Worm (Caenorhabditis elegans) whole organism, mixed stage, embryonic: ENCODE results near the gene W07B8.4.

ENCODE experiments used
- M03D4.4 ChIP-seq: sonication (generic microtip); optimal IDR thresholded peaks from 2 replicates; lab custom pipeline; 2017; ENCODE audit warnings: mild to moderate bottlenecking, missing genetic modification characterization, missing compliant biosample characterization
- bed-3 ChIP-seq: fragments of 200-800 bp; sonication (Bioruptor generic); optimal IDR thresholded peaks from 3 replicates; lab custom pipeline; 2018; ENCODE audit warnings: mild to moderate bottlenecking, missing genetic modification characterization, moderate library complexity, missing compliant biosample characterization
- blmp-1 ChIP-seq: fragments of 150-350 bp; optimal IDR thresholded peaks from 2 replicates; lab custom pipeline; 2014; ENCODE audit warnings: missing biosample characterization, missing genetic modification characterization
- ceh-39 ChIP-seq: fragments of 150-350 bp; optimal IDR thresholded peaks from 2 replicates; lab custom pipeline; 2014; ENCODE audit warnings: missing biosample characterization, missing genetic modification characterization
- ceh-43 ChIP-seq: fragments of 200-800 bp; sonication (Bioruptor generic); optimal IDR thresholded peaks from 2 replicates; lab custom pipeline; 2018; ENCODE audit warnings: mild to moderate bottlenecking, missing genetic modification characterization, moderate library complexity, missing compliant biosample characterization
- ceh-83 ChIP-seq: fragments of 200-800 bp; sonication (Bioruptor generic); optimal IDR thresholded peaks from 2 replicates; lab custom pipeline; 2018; ENCODE audit warnings: mild to moderate bottlenecking, missing genetic modification characterization, missing compliant biosample characterization
- ces-1 ChIP-seq: fragments of 150-350 bp; optimal IDR thresholded peaks from 2 replicates; lab custom pipeline; 2014; ENCODE audit warnings: missing biosample characterization, missing genetic modification reagents, missing genetic modification characterization
- cnd-1 ChIP-seq: fragments of 200-800 bp; sonication (Bioruptor generic); optimal IDR thresholded peaks from 2 replicates; lab custom pipeline; 2018; ENCODE audit warnings: mild to moderate bottlenecking, missing genetic modification characterization, missing compliant biosample characterization
- drap-1 ChIP-seq: fragments of 200-800 bp; sonication (Bioruptor generic); optimal IDR thresholded peaks from 3 replicates; lab custom pipeline; 2018; ENCODE audit warnings: mild to moderate bottlenecking, missing genetic modification characterization, missing compliant biosample characterization
- elt-1 ChIP-seq: sonication (generic microtip); optimal IDR thresholded peaks from 2 replicates; lab custom pipeline; 2017; ENCODE audit warnings: missing genetic modification characterization, mild to moderate bottlenecking, missing compliant biosample characterization, antibody characterized with exemption, moderate library complexity, borderline replicate concordance; ENCODE audit not compliant: insufficient read depth
- elt-3 ChIP-seq: fragments of 150-350 bp; optimal IDR thresholded peaks from 2 replicates; lab custom pipeline; 2014; ENCODE audit warnings: missing biosample characterization, missing genetic modification characterization
- flh-1 ChIP-seq: fragments of 200-800 bp; sonication (Bioruptor generic); optimal IDR thresholded peaks from 2 replicates; lab custom pipeline; 2018; ENCODE audit warnings: mild to moderate bottlenecking, missing genetic modification characterization, moderate library complexity, missing compliant biosample characterization
- ham-2 ChIP-seq: fragments of 200-800 bp; sonication (Bioruptor generic); optimal IDR thresholded peaks from 2 replicates; lab custom pipeline; 2018; ENCODE audit warnings: mild to moderate bottlenecking, missing genetic modification characterization, missing compliant biosample characterization
- hlh-1 ChIP-seq: fragments of 150-350 bp; optimal IDR thresholded peaks from 2 replicates; lab custom pipeline; 2014; ENCODE audit warnings: missing biosample characterization, missing genetic modification reagents, missing genetic modification characterization
- lin-13 ChIP-seq: fragments of 150-350 bp; optimal IDR thresholded peaks from 2 replicates; lab custom pipeline; 2014; ENCODE audit warnings: missing biosample characterization, missing genetic modification characterization
- lin-32 ChIP-seq: fragments of 200-800 bp; sonication (Bioruptor generic); optimal IDR thresholded peaks from 2 replicates; lab custom pipeline; 2018; ENCODE audit warnings: mild to moderate bottlenecking, missing genetic modification characterization, missing compliant biosample characterization
- lsy-2 ChIP-seq: fragments of 150-350 bp; optimal IDR thresholded peaks from 2 replicates; lab custom pipeline; 2014; ENCODE audit warnings: missing biosample characterization, missing genetic modification characterization
- mab-5 ChIP-seq: fragments of 150-350 bp; optimal IDR thresholded peaks from 2 replicates; lab custom pipeline; 2014; ENCODE audit warnings: missing biosample characterization, missing genetic modification characterization
- mep-1 ChIP-seq: fragments of 150-350 bp; optimal IDR thresholded peaks from 2 replicates; lab custom pipeline; 2017; ENCODE audit warnings: missing biosample characterization, missing genetic modification reagents, missing genetic modification characterization, inconsistent platforms
- mls-2 ChIP-seq: sonication (generic microtip); optimal IDR thresholded peaks from 2 replicates; lab custom pipeline; 2016; ENCODE audit warnings: mild to moderate bottlenecking, missing genetic modification characterization, moderate library complexity, missing compliant biosample characterization
- nhr-12 ChIP-seq: fragments of 150-350 bp; optimal IDR thresholded peaks from 2 replicates; lab custom pipeline; 2014; ENCODE audit warnings: missing biosample characterization, missing genetic modification characterization
- nhr-2 ChIP-seq: fragments of 150-350 bp; optimal IDR thresholded peaks from 2 replicates; lab custom pipeline; 2014; ENCODE audit warnings: missing biosample characterization, missing genetic modification characterization
- nhr-237 ChIP-seq: fragments of 150-350 bp; optimal IDR thresholded peaks from 2 replicates; lab custom pipeline; 2014; ENCODE audit warnings: missing biosample characterization, missing genetic modification characterization
- nhr-28 ChIP-seq: fragments of 150-350 bp; optimal IDR thresholded peaks from 2 replicates; lab custom pipeline; 2014; ENCODE audit warnings: missing biosample characterization, missing genetic modification characterization
- nhr-76 ChIP-seq: sonication (generic microtip); optimal IDR thresholded peaks from 2 replicates; lab custom pipeline; 2017; ENCODE audit warnings: missing biosample characterization, missing genetic modification characterization
- pha-4 ChIP-seq: fragments of 150-350 bp; optimal IDR thresholded peaks from 2 replicates; lab custom pipeline; 2018; ENCODE audit warnings: missing biosample characterization, missing genetic modification reagents, missing genetic modification characterization
- sem-2 ChIP-seq: fragments of 200-800 bp; sonication (Bioruptor generic); optimal IDR thresholded peaks from 2 replicates; lab custom pipeline; 2018; ENCODE audit warnings: mild to moderate bottlenecking, missing genetic modification characterization, missing compliant biosample characterization
- snpc-4 ChIP-seq: fragments of 150-350 bp; optimal IDR thresholded peaks from 2 replicates; lab custom pipeline; 2014; ENCODE audit warnings: missing biosample characterization, missing genetic modification characterization
- sptf-1 ChIP-seq: sonication (generic microtip); optimal IDR thresholded peaks from 2 replicates; lab custom pipeline; 2017; ENCODE audit warnings: mild to moderate bottlenecking, missing genetic modification characterization, moderate library complexity, missing compliant biosample characterization
- tbx-8 ChIP-seq: fragments of 200-800 bp; sonication (Bioruptor generic); optimal IDR thresholded peaks from 2 replicates; lab custom pipeline; 2018; ENCODE audit warnings: mild to moderate bottlenecking, missing genetic modification characterization, moderate library complexity, missing compliant biosample characterization
- unc-120 ChIP-seq: sonication (generic microtip); optimal IDR thresholded peaks from 2 replicates; lab custom pipeline; 2017; ENCODE audit warnings: missing genetic modification characterization, missing compliant biosample characterization; ENCODE audit not compliant: poor library complexity, severe bottlenecking
- unc-39 ChIP-seq: fragments of 150-350 bp; optimal IDR thresholded peaks from 2 replicates; lab custom pipeline; 2014; ENCODE audit warnings: missing biosample characterization, missing genetic modification characterization
- unc-62 ChIP-seq: fragments of 150-350 bp; optimal IDR thresholded peaks from 2 replicates; lab custom pipeline; 2014; ENCODE audit warnings: missing biosample characterization, missing genetic modification reagents, missing genetic modification characterization
- zip-8 ChIP-seq: fragments of 150-350 bp; optimal IDR thresholded peaks from 2 replicates; lab custom pipeline; 2014; ENCODE audit warnings: missing biosample characterization, missing genetic modification characterization
- ztf-11 ChIP-seq: fragments of 150-350 bp; optimal IDR thresholded peaks from 2 replicates; lab custom pipeline; 2014; ENCODE audit warnings: missing biosample characterization, missing genetic modification characterization

Gene W07B8.4

ce11 chrV:1153925-1154324 lies 22.2 kb upstream of the W07B8.4 start:
- TF ChIP-seq mls-2 (tag; lab: Kevin White, UChicago) (peak; percentile 21), ceh-43 (GFP tag; lab: Kevin White, UChicago) (no peak), sptf-1 (tag; lab: Kevin White, UChicago) (peak; percentile 29), M03D4.4 (tag; lab: Kevin White, UChicago) (peak; percentile 3), ces-1 (GFP tag; lab: Kevin White, UChicago) (peak; percentile 51), unc-120 (peak; percentile 59), ztf-11 (tag; lab: Kevin White, UChicago) (no peak), hlh-1 (peak; percentile 24), nhr-237 (no peak)

- TF ChIP-seq flh-1 (no peak), ceh-39 (tag; lab: Kevin White, UChicago) (no peak), unc-120 (no peak), elt-1 (tag; lab: Kevin White, UChicago) (no peak), mls-2 (tag; lab: Kevin White, UChicago) (no peak), elt-3 (tag; lab: Kevin White, UChicago) (no peak), blmp-1 (tag; lab: Kevin White, UChicago) (no peak), tbx-8 (GFP tag; lab: Kevin White, UChicago) (no peak), cnd-1 (no peak), nhr-12 (tag; lab: Kevin White, UChicago) (no peak), mab-5 (tag; lab: Kevin White, UChicago) (no peak), lsy-2 (tag; lab: Kevin White, UChicago) (no peak), zip-8 (tag; lab: Kevin White, UChicago) (no peak), unc-39 (tag; lab: Kevin White, UChicago) (no peak), nhr-28 (tag; lab: Kevin White, UChicago) (no peak), snpc-4 (no peak), nhr-2 (tag; lab: Kevin White, UChicago) (no peak)
These were observed 21.7 kb upstream of the W07B8.4 start for ce11 chrV:1153387-1153786.

DNA sequence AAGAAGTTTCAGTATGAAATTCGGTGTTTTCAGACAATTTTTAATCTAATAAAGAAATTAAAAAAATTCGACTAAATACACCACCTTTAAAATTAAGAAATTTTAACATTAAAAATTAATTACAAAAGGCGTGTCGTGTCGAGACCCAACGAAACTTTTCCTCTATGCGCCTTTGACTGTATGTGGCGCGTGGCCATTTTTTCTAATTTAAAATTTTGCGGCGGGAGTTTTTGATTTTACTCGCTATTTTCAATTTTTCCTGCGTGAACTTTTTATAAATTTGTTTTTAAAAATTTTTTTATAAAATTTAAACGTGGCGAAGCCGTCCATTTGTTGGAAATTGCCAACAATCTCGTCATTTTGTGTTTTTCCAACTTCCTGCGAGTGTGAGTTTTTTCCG lies 21.0 kb upstream of the W07B8.4 start:
- TF ChIP-seq zip-8 (tag; lab: Kevin White, UChicago) (no peak), ham-2 (GFP tag; lab: Kevin White, UChicago) (no peak)

DNA sequence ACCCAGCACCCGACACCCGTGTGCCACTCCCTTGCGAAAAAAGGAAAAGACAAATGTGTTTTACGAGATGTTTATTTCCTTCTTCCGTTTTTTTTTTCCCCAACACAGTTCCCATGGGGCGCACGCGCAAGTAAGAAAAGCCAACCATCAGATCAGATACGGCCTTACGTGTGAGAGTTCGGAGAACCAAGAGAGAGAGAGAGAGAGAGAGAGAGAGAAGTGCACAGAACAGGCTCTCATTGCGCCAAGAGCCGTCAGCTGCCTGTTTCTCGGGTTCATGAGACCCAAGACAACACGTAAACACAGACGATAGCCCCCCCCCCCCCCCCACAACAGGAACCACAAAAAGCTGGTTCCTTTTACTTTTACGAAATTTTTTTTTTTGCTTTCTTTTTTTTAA lies 20.1 kb upstream of the W07B8.4 start:
- no peak for TF ChIP-seq pha-4 (tag; lab: Kevin White, UChicago)
- no peak for TF ChIP-seq cnd-1
- TF ChIP-seq sptf-1 (tag; lab: Kevin White, UChicago) = no peak
- TF ChIP-seq hlh-1 = peak; percentile 68
- no peak for TF ChIP-seq unc-62 (GFP tag; lab: Kevin White, UChicago)

DNA sequence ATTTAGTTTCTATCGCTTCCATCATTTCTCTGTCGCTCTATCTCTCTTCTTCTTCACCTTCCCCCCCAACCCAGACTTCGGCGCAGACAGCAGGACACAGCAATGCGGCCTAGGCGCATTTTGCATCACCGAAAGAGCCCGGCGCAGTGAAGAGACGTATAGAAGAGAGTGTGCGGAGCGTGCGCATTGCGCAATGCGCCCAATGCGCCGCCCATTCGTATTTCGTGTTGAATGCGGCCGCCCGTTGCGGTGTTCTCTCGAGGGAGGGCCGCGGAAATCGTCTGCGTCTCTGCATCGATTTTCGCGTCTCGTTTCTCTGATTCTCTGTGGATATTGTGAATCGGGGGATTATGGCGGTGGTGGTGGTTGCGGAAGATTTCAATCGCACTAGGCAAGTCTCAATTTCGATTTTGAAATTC lies 19.6 kb upstream of the W07B8.4 start:
- peak; percentile 79 for TF ChIP-seq pha-4 (tag; lab: Kevin White, UChicago)
- peak; percentile 87 for TF ChIP-seq ces-1 (GFP tag; lab: Kevin White, UChicago)
- TF ChIP-seq nhr-76 (tag; lab: Kevin White, UChicago) = no peak
- TF ChIP-seq bed-3 = peak; percentile 57
- TF ChIP-seq lin-32 = no peak
- no peak for TF ChIP-seq sem-2 (GFP tag; lab: Kevin White, UChicago)
- peak; percentile 83 for TF ChIP-seq cnd-1
- peak; percentile 90 for TF ChIP-seq ham-2 (GFP tag; lab: Kevin White, UChicago)
- peak; percentile 50 for TF ChIP-seq tbx-8 (GFP tag; lab: Kevin White, UChicago)
- TF ChIP-seq drap-1 (GFP tag; lab: Kevin White, UChicago) = peak; percentile 84
- TF ChIP-seq nhr-237 = peak; percentile 84
- TF ChIP-seq unc-39 (tag; lab: Kevin White, UChicago) = peak; percentile 56
- peak; percentile 70 for TF ChIP-seq ceh-43 (GFP tag; lab: Kevin White, UChicago)
- TF ChIP-seq lsy-2 (tag; lab: Kevin White, UChicago) = peak; percentile 84
- TF ChIP-seq ceh-39 (tag; lab: Kevin White, UChicago) = peak; percentile 84
- TF ChIP-seq ceh-83 (GFP tag; lab: Kevin White, UChicago) = peak; percentile 66
- TF ChIP-seq flh-1 = peak; percentile 60
- TF ChIP-seq mab-5 (tag; lab: Kevin White, UChicago) = peak; percentile 87
- TF ChIP-seq elt-3 (tag; lab: Kevin White, UChicago) = no peak
- TF ChIP-seq blmp-1 (tag; lab: Kevin White, UChicago) = peak; percentile 3
- no peak for TF ChIP-seq nhr-2 (tag; lab: Kevin White, UChicago)
- TF ChIP-seq elt-1 (tag; lab: Kevin White, UChicago) = peak; percentile 54
- no peak for TF ChIP-seq snpc-4
- TF ChIP-seq mep-1 (tag; lab: Kevin White, UChicago) = peak; percentile 89
- peak; percentile 98 for TF ChIP-seq ztf-11 (tag; lab: Kevin White, UChicago)
- peak; percentile 94 for TF ChIP-seq lin-13 (tag; lab: Kevin White, UChicago)
- peak; percentile 82 for TF ChIP-seq hlh-1
- TF ChIP-seq mls-2 (tag; lab: Kevin White, UChicago) = peak; percentile 90
- peak; percentile 85 for TF ChIP-seq unc-120
- TF ChIP-seq nhr-12 (tag; lab: Kevin White, UChicago) = peak; percentile 19
- peak; percentile 91 for TF ChIP-seq unc-62 (GFP tag; lab: Kevin White, UChicago)
- TF ChIP-seq sptf-1 (tag; lab: Kevin White, UChicago) = peak; percentile 94
- peak; percentile 23 for TF ChIP-seq nhr-28 (tag; lab: Kevin White, UChicago)
- TF ChIP-seq zip-8 (tag; lab: Kevin White, UChicago) = peak; percentile 93
- TF ChIP-seq M03D4.4 (tag; lab: Kevin White, UChicago) = peak; percentile 82
